Worm (Caenorhabditis elegans) whole organism, midembryonic: Measurements from ENCODE around the gene mif-1.

Experiments used
- cog-1 ChIP-seq: sonication (generic microtip); optimal IDR thresholded peaks from 2 replicates; lab custom pipeline; 2016; ENCODE audit warnings: missing genetic modification characterization, missing compliant biosample characterization
- ztf-23 ChIP-seq: fragments of 200-800 bp; sonication (Bioruptor generic); IDR thresholded peaks from 2 replicates; pipeline ENCODE4 v1.3.6; 2022; ENCODE audit warnings: missing genetic modification reagents, missing genetic modification characterization, missing compliant biosample characterization

ce11 chrIII:11876130-11876529 is 28.2 kb downstream of the mif-1 start:
- no peak for TF ChIP-seq cog-1 (tag; lab: Kevin White, UChicago)
- TF ChIP-seq ztf-23 (GFP tag; lab: Robert Waterston, UW): no peak
